In the genomic region with DNA sequence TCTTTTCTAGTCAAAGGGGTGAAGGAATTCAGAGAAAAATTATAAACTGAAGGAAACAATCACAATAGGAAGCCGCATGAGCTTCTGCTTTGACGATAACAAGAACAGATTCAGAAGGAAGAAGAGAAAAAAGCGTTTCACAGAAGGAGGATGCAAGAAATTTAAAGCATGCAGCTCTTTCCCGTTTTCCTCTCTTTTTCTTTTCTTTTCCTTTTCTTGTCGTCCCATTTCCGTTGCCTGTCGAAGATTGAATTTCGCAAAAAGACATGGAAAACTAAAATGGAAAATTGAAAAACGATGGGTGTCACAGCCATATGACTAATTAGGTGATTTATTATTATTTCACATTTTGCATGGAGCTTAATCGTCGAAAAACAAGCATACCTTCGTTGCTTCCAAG, we compare ENCODE assay signal across 1 worm cellular context.
TF ChIP-seq lines count a peak whose summit lies in the region.

No protein-coding gene starts in this region.

TF ChIP-seq in whole organism, L1 larva, 84 proteins besides CTCF, POLR2A, EP300 and RAD21 (continued from another document):
- TF ChIP-seq unc-62 (GFP tag; optimal IDR thresholded peaks at IDR 0.05; lab: Kevin White, UChicago): no peak
- TF ChIP-seq sox-4 (tag; optimal IDR thresholded peaks at IDR 0.05; lab: Kevin White, UChicago): no peak
- TF ChIP-seq unc-86 (tag; optimal IDR thresholded peaks at IDR 0.05; lab: Kevin White, UChicago): peak; percentile 23
- no peak for TF ChIP-seq pax-3 (tag; optimal IDR thresholded peaks at IDR 0.05; lab: Kevin White, UChicago)
- no peak for TF ChIP-seq swsn-7 (tag; optimal IDR thresholded peaks at IDR 0.05; lab: Kevin White, UChicago)
- peak; percentile 33 for TF ChIP-seq nhr-71 (tag; optimal IDR thresholded peaks at IDR 0.05; lab: Kevin White, UChicago)
- TF ChIP-seq ama-1 (optimal IDR thresholded peaks at IDR 0.05; lab: Kevin White, UChicago): no peak
- no peak for TF ChIP-seq ztf-11 (tag; optimal IDR thresholded peaks at IDR 0.05; lab: Kevin White, UChicago)
- no peak for TF ChIP-seq nhr-84 (tag; optimal IDR thresholded peaks at IDR 0.05; lab: Kevin White, UChicago)
- no peak for TF ChIP-seq mdl-1 (tag; optimal IDR thresholded peaks at IDR 0.05; lab: Kevin White, UChicago)
- TF ChIP-seq unc-30 (tag; optimal IDR thresholded peaks at IDR 0.05; lab: Kevin White, UChicago): no peak
- no peak for TF ChIP-seq aha-1 (tag; optimal IDR thresholded peaks at IDR 0.05; lab: Kevin White, UChicago)
